Worm (Caenorhabditis elegans) whole organism, L1 larva: Measurements from ENCODE around the gene F54D10.8.

Experiments used
- aly-2 ChIP-seq: fragments of 150-350 bp; optimal IDR thresholded peaks from 2 replicates; lab custom pipeline; 2014; ENCODE audit warnings: missing biosample characterization, missing genetic modification characterization
- efl-1 ChIP-seq, 4 experiments: fragments of 150-350 bp; optimal IDR thresholded peaks in 3 of 4; peaks in 1 of 4; 1 replicate in 1 of 4; 2 replicates in 3 of 4; lab custom pipeline; 2014; ENCODE audit warnings: missing biosample characterization in 2 of 4, missing genetic modification characterization in 2 of 4, missing genetic modification reagents in 2 of 4
- egl-13 ChIP-seq: sonication (generic microtip); optimal IDR thresholded peaks from 2 replicates; lab custom pipeline; 2016; ENCODE audit warnings: missing genotype, missing genetic modification reagents, missing genetic modification characterization, missing compliant biosample characterization
- isw-1 ChIP-seq: fragments of 200-800 bp; sonication (Bioruptor generic); IDR thresholded peaks from 2 replicates; pipeline ENCODE4 v1.3.6; 2022; ENCODE audit warnings: missing genetic modification characterization, missing compliant biosample characterization
- mep-1 ChIP-seq: fragments of 150-350 bp; optimal IDR thresholded peaks from 2 replicates; lab custom pipeline; 2014; ENCODE audit warnings: missing biosample characterization, missing genetic modification characterization
- nhr-12 ChIP-seq: sonication (generic microtip); optimal IDR thresholded peaks from 2 replicates; lab custom pipeline; 2017; ENCODE audit warnings: missing biosample characterization, missing genetic modification characterization
- nhr-237 ChIP-seq: fragments of 150-350 bp; optimal IDR thresholded peaks from 2 replicates; lab custom pipeline; 2014; ENCODE audit warnings: missing biosample characterization, missing genetic modification characterization
- nhr-71 ChIP-seq: sonication (generic microtip); optimal IDR thresholded peaks from 2 replicates; lab custom pipeline; 2016; ENCODE audit warnings: mild to moderate bottlenecking, missing genetic modification characterization, moderate library complexity, missing compliant biosample characterization
- nhr-77 ChIP-seq: fragments of 150-350 bp; optimal IDR thresholded peaks from 2 replicates; lab custom pipeline; 2014; ENCODE audit warnings: missing biosample characterization, missing genetic modification characterization
- pqm-1 ChIP-seq: sonication (generic microtip); optimal IDR thresholded peaks from 3 replicates; lab custom pipeline; 2017; ENCODE audit warnings: missing biosample characterization, missing genetic modification characterization
- tbx-2 ChIP-seq: sonication (generic microtip); optimal IDR thresholded peaks from 2 replicates; lab custom pipeline; 2016; ENCODE audit warnings: missing genetic modification characterization, missing compliant biosample characterization
- tlp-1 ChIP-seq: fragments of 150-350 bp; optimal IDR thresholded peaks from 2 replicates; lab custom pipeline; 2014; ENCODE audit warnings: missing biosample characterization, missing genetic modification characterization
- ztf-11 ChIP-seq, 2 experiments: sonication (generic microtip); optimal IDR thresholded peaks; 2 replicates each; lab custom pipeline; 2016 to 2017; ENCODE audit warnings: missing genetic modification characterization in 2 of 2, missing biosample characterization in 1 of 2, missing compliant biosample characterization in 1 of 2
- ztf-4 ChIP-seq: fragments of 150-350 bp; optimal IDR thresholded peaks from 2 replicates; lab custom pipeline; 2014; ENCODE audit warnings: missing biosample characterization, missing genetic modification characterization

ce11 chrII:3785756-3786155, 41.9 kb downstream of the F54D10.8 start:
- TF ChIP-seq ztf-11 (tag; optimal IDR thresholded peaks at IDR 0.05; lab: Kevin White, UChicago) (no peak), aly-2 (tag; lab: Kevin White, UChicago) (no peak), nhr-77 (no peak), ztf-4 (no peak), nhr-237 (no peak), tbx-2 (tag; lab: Kevin White, UChicago) (no peak), isw-1 (no peak), pqm-1 (no peak), nhr-12 (tag; lab: Kevin White, UChicago) (no peak), mep-1 (tag; lab: Kevin White, UChicago) (no peak), egl-13 (tag; lab: Kevin White, UChicago) (no peak), nhr-71 (tag; lab: Kevin White, UChicago) (no peak), tlp-1 (tag; lab: Kevin White, UChicago) (no peak), efl-1 (optimal IDR thresholded peaks at IDR 0.05; lab: Kevin White, UChicago) (no peak), efl-1 (GFP tag; optimal IDR thresholded peaks at IDR 0.05 in 1 of 2; lab: Kevin White, UChicago) (no peak)
